Worm (Caenorhabditis elegans) whole organism, L2 larva: Measurements from ENCODE around the gene col-169.

Experiments
- C34F6.9 ChIP-seq: fragments of 150-350 bp; optimal IDR thresholded peaks from 2 replicates; lab custom pipeline; 2014; ENCODE audit warnings: missing biosample characterization, missing genetic modification characterization
- ama-1 ChIP-seq: fragments of 150-350 bp; optimal IDR thresholded peaks from 2 replicates; lab custom pipeline; 2018; ENCODE audit warnings: inconsistent platforms
- dmd-4 ChIP-seq: sonication (generic microtip); optimal IDR thresholded peaks from 2 replicates; lab custom pipeline; 2017; ENCODE audit warnings: missing biosample characterization, missing genetic modification characterization
- elt-3 ChIP-seq: sonication (generic microtip); optimal IDR thresholded peaks from 2 replicates; lab custom pipeline; 2017; ENCODE audit warnings: missing biosample characterization, missing genetic modification characterization
- lsy-2 ChIP-seq, 2 experiments: fragments of 150-350 bp in 1 of 2; sonication (generic microtip) in 1 of 2; optimal IDR thresholded peaks; 2 replicates each; lab custom pipeline; 2014 to 2017; ENCODE audit warnings: missing biosample characterization in 2 of 2, missing genetic modification characterization in 2 of 2
- mbf-1 ChIP-seq: sonication (generic microtip); optimal IDR thresholded peaks from 2 replicates; lab custom pipeline; 2017; ENCODE audit warnings: missing biosample characterization, missing genetic modification characterization
- nhr-10 ChIP-seq: sonication (generic microtip); optimal IDR thresholded peaks from 2 replicates; lab custom pipeline; 2017; ENCODE audit warnings: missing biosample characterization, missing genetic modification characterization
- nhr-77 ChIP-seq: fragments of 150-350 bp; optimal IDR thresholded peaks from 2 replicates; lab custom pipeline; 2014; ENCODE audit warnings: missing biosample characterization, missing genetic modification characterization
- snpc-4 ChIP-seq: fragments of 150-350 bp; optimal IDR thresholded peaks from 2 replicates; lab custom pipeline; 2014; ENCODE audit warnings: missing biosample characterization, missing genetic modification characterization

- TF ChIP-seq nhr-10 (tag; lab: Kevin White, UChicago) (no peak), snpc-4 (tag; lab: Kevin White, UChicago) (no peak), lsy-2 (tag; optimal IDR thresholded peaks at IDR 0.05; lab: Kevin White, UChicago) (no peak), C34F6.9 (tag; lab: Kevin White, UChicago) (no peak), mbf-1 (tag; lab: Kevin White, UChicago) (no peak), ama-1 (lab: Kevin White, UChicago) (peak; percentile 60), elt-3 (tag; lab: Kevin White, UChicago) (no peak), nhr-77 (tag; lab: Kevin White, UChicago) (no peak), dmd-4 (tag; lab: Kevin White, UChicago) (no peak)
These were observed 48.0 kb upstream of the col-169 start for ce11 chrX:6280998-6281397.
